Worm (Caenorhabditis elegans): ENCODE data around the gene K08C7.1.

DNA sequence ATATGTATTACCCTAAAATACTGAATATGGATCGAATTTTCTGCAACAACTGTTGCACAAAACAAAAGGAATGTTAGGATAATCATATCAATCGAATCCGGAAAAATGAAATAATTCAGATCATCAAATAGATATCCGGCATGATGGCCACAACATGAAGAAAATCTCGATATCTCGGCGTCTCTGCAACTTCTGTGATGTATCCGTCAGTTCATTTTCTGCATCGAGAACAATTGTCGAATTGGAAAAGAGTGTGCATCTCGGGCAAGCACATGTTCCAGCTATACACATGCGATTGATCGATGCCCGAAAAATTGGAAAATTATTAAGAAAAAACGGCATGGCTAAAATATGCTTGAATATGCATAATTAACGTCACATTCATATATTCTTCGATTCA, 29.1 kb downstream of the K08C7.1 start, which contains the start of the genes K08C7.6 and R102.1:
- TF ChIP-seq aly-2 (tag; optimal IDR thresholded peaks at IDR 0.05): no peak
- no peak for TF ChIP-seq ama-1 (optimal IDR thresholded peaks at IDR 0.05)
- TF ChIP-seq mdl-1 (tag; optimal IDR thresholded peaks at IDR 0.05): no peak
- TF ChIP-seq isw-1 (GFP tag; IDR thresholded peaks at IDR 0.05): no peak
- no peak for TF ChIP-seq lir-3 (tag; optimal IDR thresholded peaks at IDR 0.05; ENCODE audit: poor library complexity)
- TF ChIP-seq ztf-4 (tag; optimal IDR thresholded peaks at IDR 0.05): no peak
- no peak for TF ChIP-seq nhr-71 (tag; optimal IDR thresholded peaks at IDR 0.05)
- no peak for TF ChIP-seq C04F5.9 (tag; optimal IDR thresholded peaks at IDR 0.05)
- TF ChIP-seq efl-1 (optimal IDR thresholded peaks at IDR 0.05): no peak
- TF ChIP-seq efl-1 (GFP tag; optimal IDR thresholded peaks at IDR 0.05 in 1 of 2): no peak
- TF ChIP-seq nhr-237 (tag; optimal IDR thresholded peaks at IDR 0.05): no peak
- no peak for TF ChIP-seq fkh-10 (GFP tag; optimal IDR thresholded peaks at IDR 0.05)
- no peak for TF ChIP-seq grh-1 (GFP tag; IDR thresholded peaks at IDR 0.05)
- TF ChIP-seq vab-15 (tag; optimal IDR thresholded peaks at IDR 0.05): no peak
- no peak for TF ChIP-seq alr-1 (tag; optimal IDR thresholded peaks at IDR 0.05; ENCODE audit: borderline replicate concordance)
